Fruit fly (Drosophila melanogaster): Measurements from ENCODE around the gene Task6.

The Task6 gene

DNA sequence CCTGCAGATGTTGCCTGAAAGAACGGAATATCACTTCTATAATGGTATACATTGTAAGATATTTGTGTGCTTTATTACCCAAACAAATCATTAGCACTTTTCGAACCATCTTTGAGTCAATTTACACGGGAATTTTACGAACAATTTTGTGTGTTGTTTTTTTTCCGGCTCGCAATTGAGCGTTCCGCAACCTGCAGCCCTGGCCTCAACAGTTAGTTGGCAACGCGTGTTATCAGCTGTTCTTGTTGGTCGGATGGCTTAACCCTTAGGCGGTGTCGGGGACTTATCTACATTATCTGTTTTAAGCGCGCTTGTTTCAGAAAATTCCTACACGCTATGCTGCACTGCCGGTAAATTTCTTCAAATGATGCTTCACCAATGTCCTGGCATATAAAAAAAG, 36.3 kb upstream of the Task6 start:
- peak; percentile 53 for TF ChIP-seq CG13287 (GFP tag; IDR thresholded peaks at IDR 0.05; ENCODE audit: partially characterized antibody)
- TF ChIP-seq zfh1 (GFP tag; IDR thresholded peaks at IDR 0.05): peak; percentile 45; the same call in 1 of the 3 replicates
- peak; percentile 41 for TF ChIP-seq Sin3A (optimal IDR thresholded peaks at IDR 0.05)
- peak; percentile 51 for TF ChIP-seq MESR4 (GFP tag; optimal IDR thresholded peaks at IDR 0.05)
- no peak for TF ChIP-seq CG8765 (GFP tag; IDR thresholded peaks at IDR 0.05)
- TF ChIP-seq cato (GFP tag; optimal IDR thresholded peaks at IDR 0.05; ENCODE audit: borderline replicate concordance): no peak
- TF ChIP-seq CG2116 (GFP tag; optimal IDR thresholded peaks at IDR 0.05): peak; percentile 26
- TF ChIP-seq CG9932 (GFP tag; IDR thresholded peaks at IDR 0.05): peak; percentile 56
- TF ChIP-seq YL-1 (GFP tag; optimal IDR thresholded peaks at IDR 0.05): peak; percentile 29
- no peak for TF ChIP-seq hth (optimal IDR thresholded peaks at IDR 0.05)
- no peak for TF ChIP-seq CG15073 (GFP tag; optimal IDR thresholded peaks at IDR 0.05)
- TF ChIP-seq stwl (tag; optimal IDR thresholded peaks at IDR 0.05): peak; percentile 53
- peak; percentile 3 for TF ChIP-seq CG8388 (GFP tag; optimal IDR thresholded peaks at IDR 0.05)
- peak; percentile 21 for TF ChIP-seq HmgZ (tag; optimal IDR thresholded peaks at IDR 0.05)
- TF ChIP-seq CG1832 (GFP tag; optimal IDR thresholded peaks at IDR 0.05): no peak
- peak; percentile 5 for TF ChIP-seq CG2120 (GFP tag; optimal IDR thresholded peaks at IDR 0.05)
- no peak for TF ChIP-seq mirr (GFP tag; optimal IDR thresholded peaks at IDR 0.05)
- peak; percentile 55 for TF ChIP-seq Ets65A (GFP tag)
- TF ChIP-seq peb (GFP tag; IDR thresholded peaks at IDR 0.05): no peak
- no peak for TF ChIP-seq NK7.1 (GFP tag; optimal IDR thresholded peaks at IDR 0.05)
- TF ChIP-seq ab (GFP tag; optimal IDR thresholded peaks at IDR 0.05): no peak
- TF ChIP-seq onecut (GFP tag; IDR thresholded peaks at IDR 0.05): no peak
- TF ChIP-seq Sry-δ (GFP tag; optimal IDR thresholded peaks at IDR 0.05): peak; percentile 23
- peak; percentile 99 for TF ChIP-seq MBD-R2 (GFP tag; IDR thresholded peaks at IDR 0.05)
- no peak for TF ChIP-seq oc (tag; optimal IDR thresholded peaks at IDR 0.05)
- peak; percentile 5 for TF ChIP-seq BEAF-32 (GFP tag; optimal IDR thresholded peaks at IDR 0.05)
- peak; percentile 1 for TF ChIP-seq grau (tag; optimal IDR thresholded peaks at IDR 0.05)
- peak; percentile 23 for TF ChIP-seq Meics (GFP tag; optimal IDR thresholded peaks at IDR 0.05)
- TF ChIP-seq chm (GFP tag; IDR thresholded peaks at IDR 0.05): 0 out of 2 replicates have a peak, but pooled peaks have one; percentile 37
- TF ChIP-seq CG17912 (GFP tag; optimal IDR thresholded peaks at IDR 0.05): no peak
- peak; percentile 73 for TF ChIP-seq ftz-f1 (GFP tag; optimal IDR thresholded peaks at IDR 0.05)
- peak; percentile 24 for TF ChIP-seq PHDP (tag; optimal IDR thresholded peaks at IDR 0.05)
- peak; percentile 12; the same call in 1 of the 2 replicates for TF ChIP-seq nerfin-2 (GFP tag; IDR thresholded peaks at IDR 0.05; ENCODE audit: partially characterized antibody)
- TF ChIP-seq dimm (GFP tag; IDR thresholded peaks at IDR 0.05): no peak
- peak; percentile 52 for TF ChIP-seq sqz (GFP tag; optimal IDR thresholded peaks at IDR 0.05)
- TF ChIP-seq Hmr (GFP tag; optimal IDR thresholded peaks at IDR 0.05): peak; percentile 24
- peak; percentile 7 for TF ChIP-seq CG17385 (GFP tag; optimal IDR thresholded peaks at IDR 0.05)
- peak; percentile 1 for TF ChIP-seq CG31365 (tag; optimal IDR thresholded peaks at IDR 0.05)
- TF ChIP-seq CG8359 (GFP tag; optimal IDR thresholded peaks at IDR 0.05; ENCODE audit: borderline replicate concordance): no peak
- no peak for TF ChIP-seq CG12155 (GFP tag; optimal IDR thresholded peaks at IDR 0.05)
- no peak for TF ChIP-seq Mes4 (GFP tag; optimal IDR thresholded peaks at IDR 0.05)
- peak; percentile 69 for TF ChIP-seq pzg (GFP tag; optimal IDR thresholded peaks at IDR 0.05)
- TF ChIP-seq CG13296 (GFP tag; optimal IDR thresholded peaks at IDR 0.05): no peak
- peak; percentile 15 for TF ChIP-seq CG9797 (GFP tag; optimal IDR thresholded peaks at IDR 0.05)
- TF ChIP-seq trem (tag; optimal IDR thresholded peaks at IDR 0.05): no peak
- no peak for TF ChIP-seq hb (GFP tag; IDR thresholded peaks at IDR 0.05; ENCODE audit: partially characterized antibody)
- TF ChIP-seq CG18011 (GFP tag; optimal IDR thresholded peaks at IDR 0.05): no peak
- TF ChIP-seq CG15514 (GFP tag; optimal IDR thresholded peaks at IDR 0.05): peak; percentile 97
- TF ChIP-seq Drgx (GFP tag; IDR thresholded peaks at IDR 0.05): 0 out of 2 replicates have a peak, but pooled peaks have one; percentile 13
- no peak for TF ChIP-seq jigr1 (GFP tag; IDR thresholded peaks at IDR 0.05)
- TF ChIP-seq crp (GFP tag; optimal IDR thresholded peaks at IDR 0.05): peak; percentile 91 to 97
